Fruit fly (Drosophila melanogaster): ENCODE data around the gene bru1.

DNA sequence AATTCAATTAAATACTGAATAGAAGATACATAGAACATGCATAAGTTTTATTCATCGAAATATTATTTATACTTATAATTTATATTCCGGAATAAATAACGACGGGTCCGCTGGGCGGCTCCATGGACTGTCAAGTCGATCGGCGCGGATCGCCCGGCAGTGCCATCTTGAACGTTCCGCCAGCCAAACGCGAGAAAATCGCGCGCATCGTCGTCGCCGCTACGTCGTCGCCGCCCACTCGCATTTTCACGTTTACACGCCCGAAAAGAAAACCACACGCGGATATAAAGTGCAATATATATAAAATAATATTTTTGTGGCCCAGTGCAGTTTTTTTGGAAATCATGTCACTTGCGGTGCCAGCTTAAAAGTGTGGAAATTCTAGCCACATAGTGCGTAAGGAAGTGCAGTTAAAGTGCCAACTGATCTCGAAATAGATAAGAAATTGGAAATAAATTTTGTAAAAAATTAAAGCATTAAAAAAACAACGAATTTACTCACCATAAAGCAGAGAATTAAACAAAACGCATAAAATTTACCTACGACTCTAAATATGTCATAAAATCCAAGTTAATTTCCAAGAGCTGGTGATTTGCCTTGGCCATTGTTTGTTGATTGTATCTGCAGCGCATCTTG is 168.9 kb downstream of the bru1 start, which contains the start of the genes bru2 and CG43813:
- TF ChIP-seq psq (GFP tag; optimal IDR thresholded peaks at IDR 0.05) (no peak), dmrt93B (GFP tag; optimal IDR thresholded peaks at IDR 0.05) (no peak), dsf (GFP tag; optimal IDR thresholded peaks at IDR 0.05; ENCODE audit: borderline replicate concordance) (no peak), HLH106 (tag; optimal IDR thresholded peaks at IDR 0.05) (no peak), h (GFP tag; optimal IDR thresholded peaks at IDR 0.05) (no peak), lola (GFP tag; optimal IDR thresholded peaks at IDR 0.05) (no peak), Hr78 (GFP tag; optimal IDR thresholded peaks at IDR 0.05) (no peak), fru (GFP tag; optimal IDR thresholded peaks at IDR 0.05) (no peak), usp (GFP tag; optimal IDR thresholded peaks at IDR 0.05) (no peak), pan (optimal IDR thresholded peaks at IDR 0.05) (no peak), tai (GFP tag; optimal IDR thresholded peaks at IDR 0.05) (no peak), brk (GFP tag; optimal IDR thresholded peaks at IDR 0.05) (no peak)
